ENCODE assay signal across 1 worm cellular context in the genomic region with DNA sequence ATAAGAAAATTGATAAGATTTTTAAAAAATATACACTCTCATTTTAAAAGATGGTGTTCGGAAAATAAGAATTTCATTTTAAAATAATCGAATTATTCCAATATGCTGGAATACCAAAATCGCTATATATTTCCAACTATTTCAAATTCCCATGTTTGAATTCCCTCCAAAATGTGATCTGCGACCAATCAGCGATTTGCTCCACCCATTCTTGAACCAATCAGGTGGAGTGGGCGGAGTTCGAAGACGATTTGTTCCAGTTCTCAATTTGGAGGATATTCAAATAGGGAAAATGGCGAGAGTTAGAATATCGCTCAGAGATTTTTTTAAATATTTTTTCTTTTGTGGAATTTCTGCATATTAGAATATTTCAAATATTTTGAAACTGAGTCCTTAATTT.
TF ChIP-seq lines count a peak whose summit lies in the region.

No protein-coding gene starts in this region.

TF ChIP-seq in whole organism, L1 larva, 84 proteins besides CTCF, POLR2A, EP300 and RAD21 (continued from another document):
- TF ChIP-seq lsy-2 (tag; optimal IDR thresholded peaks at IDR 0.05; lab: Kevin White, UChicago) (no peak), nhr-77 (tag; optimal IDR thresholded peaks at IDR 0.05; lab: Kevin White, UChicago) (no peak), ztf-11 (tag; optimal IDR thresholded peaks at IDR 0.05; lab: Kevin White, UChicago) (no peak), ceh-88 (GFP tag; IDR thresholded peaks at IDR 0.05; lab: Robert Waterston, UW) (no peak)
